Fruit fly (Drosophila melanogaster): ENCODE data around the gene eIF3l.
A peak's percentile ranks its signal among the peaks of the same experiment; 100 is the strongest.

Gene eIF3l

DNA sequence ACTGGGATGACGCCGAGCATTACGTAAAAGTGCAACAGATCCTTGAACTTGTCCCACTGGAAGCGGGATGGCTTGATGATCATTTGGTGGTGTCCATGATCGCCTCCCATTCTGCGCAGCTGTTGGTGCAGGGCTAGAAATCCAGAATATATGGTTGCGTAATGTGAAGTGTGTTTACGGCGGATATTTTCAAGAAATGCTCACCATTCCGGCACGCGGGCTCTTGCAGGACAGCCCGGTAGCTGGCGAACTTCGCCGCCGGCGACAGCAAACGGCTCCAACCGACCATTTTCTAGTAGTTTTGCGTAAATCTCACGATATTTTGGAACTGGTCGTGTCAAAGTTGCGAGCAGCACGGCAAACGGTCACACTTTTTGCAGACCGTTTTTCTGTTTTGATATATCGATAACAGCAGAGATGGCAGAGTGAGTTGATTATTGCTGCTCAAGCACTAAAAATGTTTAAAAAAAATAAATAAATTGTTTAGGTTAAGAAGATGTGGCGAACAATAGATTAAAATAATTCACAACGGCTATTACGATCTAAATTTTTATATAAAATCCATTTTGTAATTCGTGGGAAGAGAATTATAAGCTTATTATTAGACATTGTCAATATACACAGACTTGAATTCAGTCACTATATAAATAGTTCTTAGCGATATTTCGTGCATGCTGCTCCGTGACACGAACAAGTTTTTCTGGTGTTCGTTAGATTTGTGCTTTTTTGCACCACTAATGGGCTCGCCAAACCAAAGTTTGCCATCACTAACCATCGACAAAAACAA, 7.6 kb downstream of the eIF3l start, which contains the start of the genes ND-SGDH and RhoGAP68F:
Gene ND-SGDH, minus strand, starts transcription at position 472 of the 787 bp plus-strand sequence.
Gene RhoGAP68F, plus strand, starts transcription at position 756 of the 787 bp plus-strand sequence.
- TF ChIP-seq Hr83 (GFP tag; optimal IDR thresholded peaks at IDR 0.05; ENCODE audit: poor library complexity, severe bottlenecking) (peak; percentile 62), h (GFP tag; optimal IDR thresholded peaks at IDR 0.05) (peak; percentile 84), N (GFP tag; optimal IDR thresholded peaks at IDR 0.05) (no peak), OdsH (GFP tag; optimal IDR thresholded peaks at IDR 0.05) (peak; percentile 69), woc (GFP tag; optimal IDR thresholded peaks at IDR 0.05) (peak; percentile 81), GATAd (GFP tag; optimal IDR thresholded peaks at IDR 0.05) (peak; percentile 55), Rel (GFP tag; optimal IDR thresholded peaks at IDR 0.05) (no peak), Rel (tag; optimal IDR thresholded peaks at IDR 0.05) (peak; percentile 35), CrebA (GFP tag; optimal IDR thresholded peaks at IDR 0.05; ENCODE audit: borderline replicate concordance) (no peak), Dif (GFP tag; optimal IDR thresholded peaks at IDR 0.05; ENCODE audit: partially characterized antibody) (no peak), Myc (optimal IDR thresholded peaks at IDR 0.05) (no peak), Dfd (GFP tag; optimal IDR thresholded peaks at IDR 0.05) (no peak), ey (GFP tag; optimal IDR thresholded peaks at IDR 0.05) (peak; percentile 69), foxo (GFP tag; optimal IDR thresholded peaks at IDR 0.05) (peak; percentile 57 to 86), dl (GFP tag; optimal IDR thresholded peaks at IDR 0.05; ENCODE audit: insufficient read depth in 1 of 2, partially characterized antibody in 2 of 2) (no peak), psq (GFP tag; optimal IDR thresholded peaks at IDR 0.05) (peak; percentile 65), tai (GFP tag; optimal IDR thresholded peaks at IDR 0.05) (peak; percentile 84), CG9705 (GFP tag; optimal IDR thresholded peaks at IDR 0.05) (peak; percentile 77), CG32264 (GFP tag; optimal IDR thresholded peaks at IDR 0.05) (peak; percentile 32), pan (optimal IDR thresholded peaks at IDR 0.05) (no peak), brk (GFP tag; optimal IDR thresholded peaks at IDR 0.05) (peak; percentile 59), dsf (GFP tag; optimal IDR thresholded peaks at IDR 0.05; ENCODE audit: borderline replicate concordance) (peak; percentile 54), rgr (GFP tag; optimal IDR thresholded peaks at IDR 0.05) (peak; percentile 74), sv (GFP tag; optimal IDR thresholded peaks at IDR 0.05) (peak; percentile 61), Hr78 (GFP tag; optimal IDR thresholded peaks at IDR 0.05) (no peak), Sp1 (GFP tag; optimal IDR thresholded peaks at IDR 0.05) (peak; percentile 76), jim (GFP tag; optimal IDR thresholded peaks at IDR 0.05) (no peak), Vsx2 (GFP tag; optimal IDR thresholded peaks at IDR 0.05; ENCODE audit: partially characterized antibody) (no peak), HLH106 (tag; optimal IDR thresholded peaks at IDR 0.05) (peak; percentile 87), usp (GFP tag; optimal IDR thresholded peaks at IDR 0.05) (no peak), fru (GFP tag; optimal IDR thresholded peaks at IDR 0.05) (peak; percentile 79), sage (GFP tag; optimal IDR thresholded peaks at IDR 0.05) (no peak), Mio (GFP tag; optimal IDR thresholded peaks at IDR 0.05) (no peak), br (GFP tag; optimal IDR thresholded peaks at IDR 0.05) (peak; percentile 75), dmrt93B (GFP tag; optimal IDR thresholded peaks at IDR 0.05) (peak; percentile 80), Jra (GFP tag; optimal IDR thresholded peaks at IDR 0.05) (peak; percentile 73), lola (GFP tag; optimal IDR thresholded peaks at IDR 0.05) (no peak), Hnf4 (GFP tag; optimal IDR thresholded peaks at IDR 0.05) (peak; percentile 75), Abd-B (GFP tag; optimal IDR thresholded peaks at IDR 0.05) (no peak)

DNA sequence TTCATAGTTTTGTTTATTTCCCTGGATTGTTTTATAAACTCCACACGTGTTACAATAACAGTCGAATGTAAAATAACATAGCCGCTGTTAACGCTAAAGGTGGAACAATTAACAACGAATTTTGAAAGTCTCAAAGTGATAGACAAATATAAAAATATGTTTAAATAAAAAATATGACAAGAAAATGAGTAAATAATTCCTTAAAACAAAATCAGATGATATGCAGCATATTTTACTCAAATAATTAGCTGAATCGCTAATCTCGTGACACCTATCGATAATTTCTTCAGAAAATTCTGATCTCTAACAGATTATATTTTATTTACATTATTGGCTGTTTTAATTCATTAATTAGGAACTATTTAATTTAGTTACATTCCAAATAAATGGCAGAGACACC, 9.3 kb downstream of the eIF3l start, which contains the start of the genes CG5645 and Atg12:
Gene CG5645, minus strand, starts transcription at position 77 of the 400 bp plus-strand sequence.
Gene Atg12, plus strand, starts transcription at position 338 of the 400 bp plus-strand sequence.
- no peak for TF ChIP-seq GATAd (GFP tag; optimal IDR thresholded peaks at IDR 0.05)
- TF ChIP-seq foxo (GFP tag; optimal IDR thresholded peaks at IDR 0.05), result peak in 1 of 2 experiments; percentile 83
- TF ChIP-seq CG32264 (GFP tag; optimal IDR thresholded peaks at IDR 0.05), result peak; percentile 13
- no peak for TF ChIP-seq sv (GFP tag; optimal IDR thresholded peaks at IDR 0.05)
- TF ChIP-seq Vsx2 (GFP tag; optimal IDR thresholded peaks at IDR 0.05; ENCODE audit: partially characterized antibody), result no peak
- peak; percentile 76 for TF ChIP-seq woc (GFP tag; optimal IDR thresholded peaks at IDR 0.05)
- no peak for TF ChIP-seq Rel (GFP tag; optimal IDR thresholded peaks at IDR 0.05)
- peak; percentile 43 for TF ChIP-seq Rel (tag; optimal IDR thresholded peaks at IDR 0.05)
- TF ChIP-seq jim (GFP tag; optimal IDR thresholded peaks at IDR 0.05), result no peak
- peak; percentile 46 for TF ChIP-seq dsf (GFP tag; optimal IDR thresholded peaks at IDR 0.05; ENCODE audit: borderline replicate concordance)
- TF ChIP-seq h (GFP tag; optimal IDR thresholded peaks at IDR 0.05), result peak; percentile 84
- no peak for TF ChIP-seq usp (GFP tag; optimal IDR thresholded peaks at IDR 0.05)
- TF ChIP-seq Dif (GFP tag; optimal IDR thresholded peaks at IDR 0.05; ENCODE audit: partially characterized antibody), result no peak
- TF ChIP-seq lola (GFP tag; optimal IDR thresholded peaks at IDR 0.05), result no peak
- peak; percentile 46 for TF ChIP-seq ey (GFP tag; optimal IDR thresholded peaks at IDR 0.05)
- no peak for TF ChIP-seq sage (GFP tag; optimal IDR thresholded peaks at IDR 0.05)
- TF ChIP-seq tai (GFP tag; optimal IDR thresholded peaks at IDR 0.05), result no peak
- peak; percentile 46 for TF ChIP-seq Sp1 (GFP tag; optimal IDR thresholded peaks at IDR 0.05)
- no peak for TF ChIP-seq CrebA (GFP tag; optimal IDR thresholded peaks at IDR 0.05; ENCODE audit: borderline replicate concordance)
- peak; percentile 65 for TF ChIP-seq OdsH (GFP tag; optimal IDR thresholded peaks at IDR 0.05)
- no peak for TF ChIP-seq Hr78 (GFP tag; optimal IDR thresholded peaks at IDR 0.05)
- TF ChIP-seq psq (GFP tag; optimal IDR thresholded peaks at IDR 0.05), result peak; percentile 48
- TF ChIP-seq fru (GFP tag; optimal IDR thresholded peaks at IDR 0.05), result peak; percentile 69
- peak; percentile 67 for TF ChIP-seq HLH106 (tag; optimal IDR thresholded peaks at IDR 0.05)
- peak; percentile 71 for TF ChIP-seq brk (GFP tag; optimal IDR thresholded peaks at IDR 0.05)
- TF ChIP-seq dmrt93B (GFP tag; optimal IDR thresholded peaks at IDR 0.05), result no peak
- peak; percentile 79 for TF ChIP-seq Jra (GFP tag; optimal IDR thresholded peaks at IDR 0.05)
- TF ChIP-seq Dfd (GFP tag; optimal IDR thresholded peaks at IDR 0.05), result no peak
- TF ChIP-seq rgr (GFP tag; optimal IDR thresholded peaks at IDR 0.05), result peak; percentile 74
- TF ChIP-seq Myc (optimal IDR thresholded peaks at IDR 0.05), result no peak
- TF ChIP-seq Abd-B (GFP tag; optimal IDR thresholded peaks at IDR 0.05), result no peak
- TF ChIP-seq CG9705 (GFP tag; optimal IDR thresholded peaks at IDR 0.05), result peak; percentile 76
- no peak for TF ChIP-seq Mio (GFP tag; optimal IDR thresholded peaks at IDR 0.05)
- TF ChIP-seq dl (GFP tag; optimal IDR thresholded peaks at IDR 0.05; ENCODE audit: insufficient read depth in 1 of 2, partially characterized antibody in 2 of 2), result no peak
- TF ChIP-seq N (GFP tag; optimal IDR thresholded peaks at IDR 0.05), result no peak
- TF ChIP-seq pan (optimal IDR thresholded peaks at IDR 0.05), result no peak
- peak; percentile 81 for TF ChIP-seq Hnf4 (GFP tag; optimal IDR thresholded peaks at IDR 0.05)
- TF ChIP-seq Hr83 (GFP tag; optimal IDR thresholded peaks at IDR 0.05; ENCODE audit: poor library complexity, severe bottlenecking), result no peak
- TF ChIP-seq br (GFP tag; optimal IDR thresholded peaks at IDR 0.05), result peak; percentile 36
